Fruit fly (Drosophila melanogaster) whole organism, embryonic: ENCODE results near the gene SerRS.
A peak's percentile ranks its signal among the peaks of the same experiment; 100 is the strongest.

ENCODE experiments used
- Ada2b ChIP-seq: fragments of 200-800 bp; sonication (Bioruptor generic); IDR thresholded peaks from 2 replicates; pipeline ENCODE4 v1.3.6; 2022; ENCODE audit warnings: missing biosample characterization, missing genetic modification characterization
- Bteb2 ChIP-seq: fragments of 200-800 bp; sonication (Bioruptor generic); optimal IDR thresholded peaks from 2 replicates; lab custom pipeline; 2016; ENCODE audit warnings: missing biosample characterization, missing genetic modification characterization
- CG10209 ChIP-seq: fragments of 200-800 bp; sonication (Bioruptor generic); optimal IDR thresholded peaks from 3 replicates; lab custom pipeline; 2017; ENCODE audit warnings: missing biosample characterization, mild to moderate bottlenecking, missing genetic modification characterization, missing genetic modification reagents
- CG10274 ChIP-seq: fragments of 200-800 bp; sonication (Bioruptor generic); optimal IDR thresholded peaks from 3 replicates; lab custom pipeline; 2017; ENCODE audit warnings: missing biosample characterization, mild to moderate bottlenecking, missing genetic modification characterization
- CG10431 ChIP-seq: fragments of 200-800 bp; sonication (Bioruptor generic); optimal IDR thresholded peaks from 3 replicates; lab custom pipeline; 2018; ENCODE audit warnings: missing biosample characterization, mild to moderate bottlenecking, missing genetic modification characterization
- CG10565 ChIP-seq: fragments of 200-800 bp; sonication (Bioruptor generic); optimal IDR thresholded peaks from 3 replicates; lab custom pipeline; 2016; ENCODE audit warnings: missing biosample characterization, mild to moderate bottlenecking, missing genetic modification characterization
- CG10979 ChIP-seq: fragments of 200-800 bp; sonication (Bioruptor generic); optimal IDR thresholded peaks from 2 replicates; lab custom pipeline; 2018; ENCODE audit warnings: missing biosample characterization, mild to moderate bottlenecking, missing genetic modification characterization, moderate library complexity
- CG11085 ChIP-seq: fragments of 200-800 bp; sonication (Bioruptor generic); IDR thresholded peaks from 2 replicates; pipeline ENCODE4 v1.3.6; 2022; ENCODE audit warnings: missing biosample characterization, missing genetic modification characterization
- CG11247 ChIP-seq: fragments of 200-800 bp; sonication (Bioruptor generic); IDR thresholded peaks from 2 replicates; pipeline ENCODE4 v1.3.6; 2022; ENCODE audit warnings: missing biosample characterization, missing genetic modification characterization
- CG12236 ChIP-seq: fragments of 200-800 bp; sonication (Bioruptor generic); optimal IDR thresholded peaks from 2 replicates; lab custom pipeline; 2016; ENCODE audit warnings: missing biosample characterization, missing genetic modification characterization
- CG1529 ChIP-seq: fragments of 200-800 bp; sonication (Bioruptor generic); optimal IDR thresholded peaks from 3 replicates; lab custom pipeline; 2018; ENCODE audit warnings: missing biosample characterization, missing genetic modification characterization
- CG15514 ChIP-seq: fragments of 200-800 bp; sonication (Bioruptor generic); optimal IDR thresholded peaks from 3 replicates; lab custom pipeline; 2017; ENCODE audit warnings: missing biosample characterization, missing genetic modification characterization, mild to moderate bottlenecking, moderate library complexity, missing genetic modification reagents
- CG17612 ChIP-seq: fragments of 200-800 bp; sonication (Bioruptor generic); IDR thresholded peaks from 2 replicates; pipeline ENCODE4 v1.3.6; 2022; ENCODE audit warnings: missing biosample characterization, missing genetic modification characterization
- CG33557 ChIP-seq: fragments of 200-800 bp; sonication (Bioruptor generic); optimal IDR thresholded peaks from 2 replicates; lab custom pipeline; 2019; ENCODE audit warnings: missing biosample characterization, mild to moderate bottlenecking, missing genetic modification characterization, moderate library complexity
- CG3847 ChIP-seq: fragments of 200-800 bp; sonication (Bioruptor generic); IDR thresholded peaks from 2 replicates; pipeline ENCODE4 v1.3.6; 2022; ENCODE audit warnings: missing biosample characterization, missing genetic modification characterization
- CG42726 ChIP-seq: fragments of 200-800 bp; sonication (Bioruptor generic); IDR thresholded peaks from 2 replicates; pipeline ENCODE4 v1.3.6; 2022; ENCODE audit warnings: missing biosample characterization, missing genetic modification characterization; ENCODE audit not compliant: partially characterized antibody
- CG4617 ChIP-seq: fragments of 200-800 bp; sonication (Bioruptor generic); optimal IDR thresholded peaks from 3 replicates; lab custom pipeline; 2016; ENCODE audit warnings: missing biosample characterization, missing genetic modification characterization, borderline replicate concordance
- CG4707 ChIP-seq: fragments of 200-800 bp; sonication (Bioruptor generic); optimal IDR thresholded peaks from 2 replicates; lab custom pipeline; 2018; ENCODE audit warnings: missing biosample characterization, mild to moderate bottlenecking, missing genetic modification characterization, moderate library complexity
- CG6254 ChIP-seq: fragments of 200-800 bp; sonication (Bioruptor generic); optimal IDR thresholded peaks from 3 replicates; lab custom pipeline; 2017; ENCODE audit warnings: mild to moderate bottlenecking, missing biosample characterization, missing genetic modification reagents, missing genetic modification characterization
- CG8944 ChIP-seq: fragments of 200-800 bp; sonication (Bioruptor generic); optimal IDR thresholded peaks from 3 replicates; lab custom pipeline; 2016; ENCODE audit warnings: missing biosample characterization, missing genetic modification characterization
- CG9817 ChIP-seq: fragments of 200-800 bp; sonication (Bioruptor generic); optimal IDR thresholded peaks from 2 replicates; lab custom pipeline; 2018; ENCODE audit warnings: missing biosample characterization, mild to moderate bottlenecking, missing genetic modification characterization, moderate library complexity
- D19A ChIP-seq: fragments of 200-800 bp; optimal IDR thresholded peaks from 3 replicates; lab custom pipeline; 2019; ENCODE audit warnings: missing biosample characterization, mild to moderate bottlenecking, missing genetic modification characterization, moderate library complexity
- Dll ChIP-seq: fragments of 200-800 bp; sonication (Bioruptor generic); IDR thresholded peaks from 4 replicates; pipeline ENCODE4 v1.3.6; 2022; ENCODE audit warnings: missing biosample characterization, missing genetic modification characterization; ENCODE audit not compliant: partially characterized antibody
- GATAe ChIP-seq: fragments of 200-800 bp; sonication (Bioruptor generic); conservative IDR thresholded peaks from 2 replicates; pipeline ENCODE4 v1.3.6; 2022; ENCODE audit warnings: missing biosample characterization, missing genetic modification characterization
- H2.0 ChIP-seq: fragments of 200-800 bp; sonication (Bioruptor generic); IDR thresholded peaks from 2 replicates; pipeline ENCODE4 v1.3.6; 2022; ENCODE audit warnings: missing biosample characterization, missing genetic modification characterization
- Hr3 ChIP-seq: fragments of 200-800 bp; sonication (Bioruptor generic); optimal IDR thresholded peaks from 3 replicates; lab custom pipeline; 2016; ENCODE audit warnings: missing biosample characterization, missing genetic modification characterization
- Med ChIP-seq: fragments of 200-800 bp; sonication (Bioruptor generic); peaks from one replicate; lab custom pipeline; 2016; ENCODE audit warnings: missing biosample characterization, missing genetic modification characterization, mild to moderate bottlenecking, inconsistent platforms, moderate library complexity
- NC2α ChIP-seq: fragments of 200-800 bp; sonication (Bioruptor generic); optimal IDR thresholded peaks from 2 replicates; lab custom pipeline; 2016; ENCODE audit warnings: missing biosample characterization, missing genetic modification characterization
- Nf-YA ChIP-seq: fragments of 200-800 bp; sonication (Bioruptor generic); IDR thresholded peaks from 2 replicates; pipeline ENCODE4 v1.3.6; 2022; ENCODE audit warnings: missing biosample characterization, missing genetic modification characterization
- Poxn ChIP-seq: fragments of 200-800 bp; sonication (Bioruptor generic); IDR thresholded peaks from 2 replicates; pipeline ENCODE4 v1.3.6; 2022; ENCODE audit warnings: missing biosample characterization, missing genetic modification characterization
- Ravus ChIP-seq: fragments of 200-800 bp; sonication (Bioruptor generic); IDR thresholded peaks from 2 replicates; pipeline ENCODE4 v1.3.6; 2022; ENCODE audit warnings: missing biosample characterization, missing genetic modification characterization
- Tbp ChIP-seq: fragments of >200 bp; optimal IDR thresholded peaks from 2 replicates; lab custom pipeline; 2018; ENCODE audit warnings: missing biosample characterization, missing genetic modification characterization
- Xbp1 ChIP-seq: fragments of 200-800 bp; sonication (Bioruptor generic); optimal IDR thresholded peaks from 3 replicates; lab custom pipeline; 2016; ENCODE audit warnings: missing biosample characterization, mild to moderate bottlenecking, missing genetic modification characterization
- aop ChIP-seq: fragments of 200-800 bp; sonication (Bioruptor generic); IDR thresholded peaks from 2 replicates; pipeline ENCODE4 v1.3.6; 2022; ENCODE audit warnings: missing biosample characterization, missing genetic modification characterization
- cad ChIP-seq: fragments of >200 bp; optimal IDR thresholded peaks from 2 replicates; lab custom pipeline; 2017; ENCODE audit warnings: missing biosample characterization, missing genetic modification characterization
- dan ChIP-seq: fragments of 200-800 bp; sonication (Bioruptor generic); IDR thresholded peaks from 2 replicates; pipeline ENCODE4 v1.3.6; 2022; ENCODE audit warnings: missing biosample characterization, missing genetic modification characterization
- dati ChIP-seq: fragments of 200-800 bp; sonication (Bioruptor generic); IDR thresholded peaks from 2 replicates; pipeline ENCODE4 v1.3.6; 2022; ENCODE audit warnings: missing biosample characterization, missing genetic modification characterization
- fd96Cb ChIP-seq: fragments of 200-800 bp; sonication (Bioruptor generic); optimal IDR thresholded peaks from 2 replicates; lab custom pipeline; 2018; ENCODE audit warnings: missing biosample characterization, mild to moderate bottlenecking, missing genetic modification characterization, moderate library complexity
- hth ChIP-seq: fragments of >200 bp; optimal IDR thresholded peaks from 2 replicates; lab custom pipeline; 2017; ENCODE audit warnings: inconsistent platforms
- jing ChIP-seq: fragments of 200-800 bp; sonication (Bioruptor generic); optimal IDR thresholded peaks from 2 replicates; lab custom pipeline; 2018; ENCODE audit warnings: missing biosample characterization, mild to moderate bottlenecking, missing genetic modification characterization
- kay ChIP-seq: fragments of 200-800 bp; sonication (Bioruptor generic); optimal IDR thresholded peaks from 2 replicates; lab custom pipeline; 2016; ENCODE audit warnings: missing biosample characterization, missing genetic modification characterization
- lab ChIP-seq: fragments of 200-800 bp; sonication (Bioruptor generic); optimal IDR thresholded peaks from 3 replicates; lab custom pipeline; 2017; ENCODE audit warnings: missing biosample characterization, missing genetic modification characterization, mild to moderate bottlenecking, moderate library complexity, missing genetic modification reagents
- pan ChIP-seq, 4 experiments: fragments of >200 bp in 3 of 4; fragments of 200-800 bp in 1 of 4; sonication (Bioruptor generic) in 1 of 4; optimal IDR thresholded peaks in 3 of 4; IDR thresholded peaks in 1 of 4; 2 replicates each; pipeline versions ENCODE4 v1.3.6 to Lab custom; 2017 to 2022; ENCODE audit warnings: missing biosample characterization in 2 of 4, missing genetic modification characterization in 2 of 4, mixed read lengths in 1 of 4
- prd ChIP-seq, 3 experiments: fragments of >200 bp in 2 of 3; fragments of 200-800 bp in 1 of 3; sonication (Bioruptor generic) in 1 of 3; optimal IDR thresholded peaks in 2 of 3; IDR thresholded peaks in 1 of 3; 2 replicates in 2 of 3; 3 replicates in 1 of 3; pipeline versions ENCODE4 v1.3.6 to Lab custom; 2017 to 2022; ENCODE audit warnings: missing biosample characterization in 1 of 3, missing genetic modification characterization in 1 of 3
- ranshi ChIP-seq: fragments of 200-800 bp; sonication (Bioruptor generic); IDR thresholded peaks from 2 replicates; pipeline ENCODE4 v1.3.6; 2022; ENCODE audit warnings: missing biosample characterization, missing genetic modification characterization
- schlank ChIP-seq: fragments of 200-800 bp; sonication (Bioruptor generic); optimal IDR thresholded peaks from 2 replicates; lab custom pipeline; 2018; ENCODE audit warnings: missing biosample characterization, mild to moderate bottlenecking, missing genetic modification characterization
- sim ChIP-seq: fragments of 200-800 bp; sonication (Bioruptor generic); IDR thresholded peaks from 2 replicates; pipeline ENCODE4 v1.3.6; 2022; ENCODE audit warnings: missing biosample characterization, missing genetic modification characterization
- sisA ChIP-seq: fragments of 200-800 bp; sonication (Bioruptor generic); IDR thresholded peaks from 2 replicates; pipeline ENCODE4 v1.3.6; 2022; ENCODE audit warnings: missing biosample characterization, missing genetic modification characterization
- stwl ChIP-seq: fragments of 200-800 bp; sonication (Bioruptor generic); optimal IDR thresholded peaks from 3 replicates; lab custom pipeline; 2018; ENCODE audit warnings: missing biosample characterization, mild to moderate bottlenecking, missing genetic modification characterization, moderate library complexity
- usp ChIP-seq: fragments of >200 bp; optimal IDR thresholded peaks from 2 replicates; lab custom pipeline; 2017; ENCODE audit warnings: missing biosample characterization, missing genetic modification characterization
- wek ChIP-seq: fragments of 200-800 bp; sonication (Bioruptor generic); optimal IDR thresholded peaks from 3 replicates; lab custom pipeline; 2018; ENCODE audit warnings: missing biosample characterization, mild to moderate bottlenecking, missing genetic modification characterization, moderate library complexity

The SerRS gene

dm6 chr2L:3083510-3083909 is 46.3 kb upstream of the SerRS start (continued):
- TF ChIP-seq Tbp (no peak), CG8944 (no peak), prd (optimal IDR thresholded peaks at IDR 0.05; lab: Kevin White, UChicago) (no peak), prd (GFP tag; IDR thresholded peaks at IDR 0.05; lab: Robert Waterston, UW) (0 out of 3 replicates have a peak, but pooled peaks have one; percentile 9), CG11247 (GFP tag; lab: Robert Waterston, UW) (no peak), CG4707 (GFP tag; lab: Kevin White, UChicago) (peak; percentile 40), pan (optimal IDR thresholded peaks at IDR 0.05; lab: Kevin White, UChicago) (no peak), pan (GFP tag; optimal IDR thresholded peaks at IDR 0.05 in 1 of 2, IDR thresholded peaks at IDR 0.05 in 1 of 2) (peak in 1 of 2 experiments; percentile 29), D19A (no peak), CG1529 (no peak), CG12236 (no peak), ranshi (no peak), stwl (tag; lab: Kevin White, UChicago) (no peak), dan (GFP tag; lab: Robert Waterston, UW) (no peak), wek (GFP tag; lab: Kevin White, UChicago) (no peak), jing (GFP tag; lab: Kevin White, UChicago) (no peak), aop (GFP tag; lab: Robert Waterston, UW) (no peak), lab (GFP tag; lab: Kevin White, UChicago) (no peak), Ada2b (no peak), CG4617 (no peak), fd96Cb (no peak), dati (GFP tag; lab: Robert Waterston, UW) (no peak), GATAe (GFP tag; lab: Robert Waterston, UW) (no peak), Dll (GFP tag; lab: Robert Waterston, UW) (no peak), sim (no peak), H2.0 (GFP tag; lab: Robert Waterston, UW) (no peak), CG42726 (GFP tag; lab: Robert Waterston, UW) (no peak), CG11085 (GFP tag; lab: Robert Waterston, UW) (no peak), CG3847 (GFP tag; lab: Robert Waterston, UW) (0 out of 2 replicates have a peak, but pooled peaks have one; percentile 22), CG10431 (GFP tag; lab: Kevin White, UChicago) (no peak), CG6254 (GFP tag; lab: Kevin White, UChicago) (no peak), CG10209 (GFP tag; lab: Kevin White, UChicago) (no peak), Med (GFP tag; lab: Kevin White, UChicago) (peak; percentile 21), CG17612 (GFP tag; lab: Robert Waterston, UW) (no peak), NC2α (no peak), hth (no peak), usp (no peak), CG10565 (no peak), CG9817 (tag; lab: Kevin White, UChicago) (no peak), schlank (tag; lab: Kevin White, UChicago) (no peak), Poxn (GFP tag; lab: Robert Waterston, UW) (no peak), Xbp1 (GFP tag; lab: Kevin White, UChicago) (no peak), Hr3 (GFP tag; lab: Kevin White, UChicago) (no peak), kay (GFP tag; lab: Kevin White, UChicago) (no peak), sisA (GFP tag; lab: Robert Waterston, UW) (0 out of 2 replicates have a peak, but pooled peaks have one; percentile 17), Bteb2 (GFP tag; lab: Kevin White, UChicago) (no peak), Nf-YA (GFP tag; lab: Robert Waterston, UW) (no peak), CG33557 (GFP tag; lab: Kevin White, UChicago) (no peak), CG10274 (GFP tag; lab: Kevin White, UChicago) (no peak), cad (GFP tag; lab: Kevin White, UChicago) (peak; percentile 26), CG15514 (GFP tag; lab: Kevin White, UChicago) (no peak), CG10979 (tag; lab: Kevin White, UChicago) (no peak), Ravus (no peak)
